Worm (Caenorhabditis elegans): Measurements from ENCODE around the gene C44C1.6.

- TF ChIP-seq C06A6.2 (GFP tag; conservative IDR thresholded peaks at IDR 0.05) = no peak
- TF ChIP-seq efl-1 (GFP tag; optimal IDR thresholded peaks at IDR 0.05) = no peak
- no peak for TF ChIP-seq F33H1.4 (GFP tag; IDR thresholded peaks at IDR 0.05)
- no peak for TF ChIP-seq attf-6 (GFP tag; IDR thresholded peaks at IDR 0.05)
Measured at ce11 chrX:957581-957980, 12.5 kb downstream of the C44C1.6 start, which contains the start of gene chil-10.

Measured in whole organism, young adult.